Fruit fly (Drosophila melanogaster) whole organism: Measurements from ENCODE around the gene bcn92.

Source experiments
- CG8478 ChIP-seq: fragments of >200 bp; optimal IDR thresholded peaks from 2 replicates; lab custom pipeline; 2018; ENCODE audit warnings: inconsistent platforms
- Dll ChIP-seq: fragments of >200 bp; optimal IDR thresholded peaks from 2 replicates; lab custom pipeline; 2017
- EcR ChIP-seq, 2 experiments: fragments of >200 bp; optimal IDR thresholded peaks; 2 replicates each; lab custom pipeline; 2017; ENCODE audit warnings: missing biosample characterization in 2 of 2, missing genetic modification characterization in 2 of 2, missing genetic modification reagents in 2 of 2
- pan ChIP-seq: fragments of >200 bp; optimal IDR thresholded peaks from 2 replicates; lab custom pipeline; 2017
- psq ChIP-seq: fragments of >200 bp; optimal IDR thresholded peaks from 2 replicates; lab custom pipeline; 2017
- usp ChIP-seq: fragments of >200 bp; optimal IDR thresholded peaks from 2 replicates; lab custom pipeline; 2017; ENCODE audit warnings: missing biosample characterization, missing genetic modification characterization, mixed read lengths

dm6 chrX:2161020-2161419 lies 11.6 kb upstream of the bcn92 start:
- TF ChIP-seq CG8478 (lab: Kevin White, UChicago) (no peak), pan (no peak), psq (lab: Kevin White, UChicago) (no peak), Dll (lab: Kevin White, UChicago) (no peak), usp (GFP tag; lab: Kevin White, UChicago) (no peak), EcR (GFP tag; optimal IDR thresholded peaks at IDR 0.05; lab: Kevin White, UChicago) (no peak)
